Fruit fly (Drosophila melanogaster) whole organism, embryonic: ENCODE results near the gene CG42823.
A peak's percentile ranks its signal among the peaks of the same experiment; 100 is the strongest.

ENCODE experiments used
- Abd-B ChIP-seq: fragments of 200-800 bp; sonication (Bioruptor generic); optimal IDR thresholded peaks from 2 replicates; lab custom pipeline; 2018; ENCODE audit warnings: missing biosample characterization, mild to moderate bottlenecking, missing genetic modification characterization, moderate library complexity
- Aef1 ChIP-seq: fragments of 200-800 bp; sonication (Bioruptor generic); IDR thresholded peaks from 3 replicates; pipeline ENCODE4 v1.3.6; 2022; ENCODE audit warnings: missing biosample characterization, missing genetic modification characterization
- Antp ChIP-seq: fragments of 200-800 bp; sonication (Bioruptor generic); optimal IDR thresholded peaks from 3 replicates; lab custom pipeline; 2016; ENCODE audit warnings: missing biosample characterization, missing genetic modification characterization
- CG1024 ChIP-seq: fragments of 200-800 bp; sonication (Bioruptor generic); IDR thresholded peaks from 2 replicates; pipeline ENCODE4 v1.3.6; 2022; ENCODE audit warnings: missing biosample characterization, missing genetic modification characterization
- CG10654 ChIP-seq: fragments of 200-800 bp; sonication (Bioruptor generic); optimal IDR thresholded peaks from 2 replicates; lab custom pipeline; 2016; ENCODE audit warnings: missing biosample characterization, missing genetic modification characterization
- CG11695 ChIP-seq: fragments of 200-800 bp; sonication (Bioruptor generic); IDR thresholded peaks from 3 replicates; pipeline ENCODE4 v1.3.6; 2022; ENCODE audit warnings: missing biosample characterization, missing genetic modification characterization
- CG11723 ChIP-seq: fragments of 200-800 bp; sonication (Bioruptor generic); optimal IDR thresholded peaks from 2 replicates; lab custom pipeline; 2017; ENCODE audit warnings: missing biosample characterization, mild to moderate bottlenecking, missing genetic modification characterization
- CG12071 ChIP-seq: fragments of 200-800 bp; sonication (Bioruptor generic); optimal IDR thresholded peaks from 3 replicates; lab custom pipeline; 2018; ENCODE audit warnings: missing biosample characterization, mild to moderate bottlenecking, missing genetic modification characterization
- CG12104 ChIP-seq: fragments of 200-800 bp; sonication (Bioruptor generic); optimal IDR thresholded peaks from 3 replicates; lab custom pipeline; 2016; ENCODE audit warnings: missing biosample characterization, missing genetic modification characterization
- CG12236 ChIP-seq: fragments of 200-800 bp; sonication (Bioruptor generic); optimal IDR thresholded peaks from 2 replicates; lab custom pipeline; 2016; ENCODE audit warnings: missing biosample characterization, missing genetic modification characterization
- CG13287 ChIP-seq: fragments of 200-800 bp; sonication (Bioruptor generic); IDR thresholded peaks from 2 replicates; pipeline ENCODE4 v1.3.6; 2022; ENCODE audit warnings: missing biosample characterization, missing genetic modification characterization; ENCODE audit not compliant: partially characterized antibody
- CG1603 ChIP-seq: fragments of 200-800 bp; sonication (Bioruptor generic); optimal IDR thresholded peaks from 2 replicates; lab custom pipeline; 2019; ENCODE audit warnings: missing biosample characterization, mild to moderate bottlenecking, missing genetic modification characterization, moderate library complexity
- CG2202 ChIP-seq: fragments of 200-800 bp; sonication (Bioruptor generic); optimal IDR thresholded peaks from 2 replicates; lab custom pipeline; 2018; ENCODE audit warnings: missing biosample characterization, mild to moderate bottlenecking, missing genetic modification characterization
- CG30431 ChIP-seq: fragments of 200-800 bp; sonication (Bioruptor generic); optimal IDR thresholded peaks from 2 replicates; lab custom pipeline; 2017; ENCODE audit warnings: missing biosample characterization, missing genetic modification characterization
- CG32767 ChIP-seq: fragments of 200-800 bp; sonication (Bioruptor generic); IDR thresholded peaks from 2 replicates; pipeline ENCODE4 v1.3.6; 2022; ENCODE audit warnings: missing biosample characterization, missing genetic modification characterization
- CG32772 ChIP-seq: fragments of 200-800 bp; sonication (Bioruptor generic); IDR thresholded peaks from 2 replicates; pipeline ENCODE4 v1.3.6; 2022; ENCODE audit warnings: missing biosample characterization, missing genetic modification characterization
- CG3407 ChIP-seq: fragments of 200-800 bp; sonication (Bioruptor generic); optimal IDR thresholded peaks from 2 replicates; lab custom pipeline; 2018; ENCODE audit warnings: missing biosample characterization, mild to moderate bottlenecking, missing genetic modification characterization
- CG3995 ChIP-seq: fragments of 200-800 bp; sonication (Bioruptor generic); optimal IDR thresholded peaks from 3 replicates; lab custom pipeline; 2016; ENCODE audit warnings: missing biosample characterization, missing genetic modification characterization
- CG6765 ChIP-seq: fragments of 200-800 bp; sonication (Bioruptor generic); optimal IDR thresholded peaks from 3 replicates; lab custom pipeline; 2017; ENCODE audit warnings: missing biosample characterization, mild to moderate bottlenecking, missing genetic modification characterization
- CG6854 ChIP-seq: fragments of 200-800 bp; sonication (Bioruptor generic); optimal IDR thresholded peaks from 3 replicates; lab custom pipeline; 2017; ENCODE audit warnings: missing biosample characterization, mild to moderate bottlenecking, missing genetic modification characterization
- CG7556 ChIP-seq: fragments of 200-800 bp; sonication (Bioruptor generic); optimal IDR thresholded peaks from 2 replicates; lab custom pipeline; 2017; ENCODE audit warnings: missing biosample characterization, mild to moderate bottlenecking, missing genetic modification characterization
- CG9437 ChIP-seq: fragments of 200-800 bp; sonication (Bioruptor generic); optimal IDR thresholded peaks from 2 replicates; lab custom pipeline; 2018; ENCODE audit warnings: missing biosample characterization, mild to moderate bottlenecking, missing genetic modification characterization
- CG9727 ChIP-seq: fragments of 200-800 bp; sonication (Bioruptor generic); optimal IDR thresholded peaks from 3 replicates; lab custom pipeline; 2017; ENCODE audit warnings: missing biosample characterization, mild to moderate bottlenecking, missing genetic modification characterization
- CG9817 ChIP-seq: fragments of 200-800 bp; sonication (Bioruptor generic); optimal IDR thresholded peaks from 2 replicates; lab custom pipeline; 2018; ENCODE audit warnings: missing biosample characterization, mild to moderate bottlenecking, missing genetic modification characterization, moderate library complexity
- Camta ChIP-seq: fragments of 200-800 bp; sonication (Bioruptor generic); optimal IDR thresholded peaks from 2 replicates; lab custom pipeline; 2016; ENCODE audit warnings: missing biosample characterization, missing genetic modification characterization
- Fer1 ChIP-seq: fragments of 200-800 bp; sonication (Bioruptor generic); optimal IDR thresholded peaks from 2 replicates; lab custom pipeline; 2017; ENCODE audit warnings: missing biosample characterization, mild to moderate bottlenecking, missing genetic modification characterization
- Gsc ChIP-seq: fragments of 200-800 bp; sonication (Bioruptor generic); IDR thresholded peaks from 2 replicates; pipeline ENCODE4 v1.3.6; 2022; ENCODE audit warnings: missing biosample characterization, missing genetic modification characterization
- HLH54F ChIP-seq: fragments of 200-800 bp; sonication (Bioruptor generic); optimal IDR thresholded peaks from 3 replicates; lab custom pipeline; 2016; ENCODE audit warnings: missing biosample characterization, missing genetic modification characterization
- Hr3 ChIP-seq: fragments of 200-800 bp; sonication (Bioruptor generic); optimal IDR thresholded peaks from 3 replicates; lab custom pipeline; 2016; ENCODE audit warnings: missing biosample characterization, missing genetic modification characterization
- Lim3 ChIP-seq: fragments of 200-800 bp; sonication (Bioruptor generic); IDR thresholded peaks from 2 replicates; pipeline ENCODE4 v1.3.6; 2022; ENCODE audit warnings: missing biosample characterization, missing genetic modification characterization
- Scr ChIP-seq: fragments of 200-800 bp; sonication (Bioruptor generic); IDR thresholded peaks from 2 replicates; pipeline ENCODE4 v1.3.6; 2022; ENCODE audit warnings: missing biosample characterization, missing genetic modification characterization; ENCODE audit not compliant: partially characterized antibody
- Ssrp ChIP-seq: fragments of 200-800 bp; sonication (Bioruptor generic); optimal IDR thresholded peaks from 2 replicates; lab custom pipeline; 2018; ENCODE audit warnings: missing biosample characterization, mild to moderate bottlenecking, missing genetic modification characterization, moderate library complexity
- Xbp1 ChIP-seq: fragments of 200-800 bp; sonication (Bioruptor generic); optimal IDR thresholded peaks from 3 replicates; lab custom pipeline; 2016; ENCODE audit warnings: missing biosample characterization, mild to moderate bottlenecking, missing genetic modification characterization
- ac ChIP-seq: fragments of 200-800 bp; sonication (Bioruptor generic); optimal IDR thresholded peaks from 3 replicates; lab custom pipeline; 2017; ENCODE audit warnings: missing biosample characterization, mild to moderate bottlenecking, missing genetic modification characterization
- croc ChIP-seq: fragments of 200-800 bp; sonication (Bioruptor generic); conservative IDR thresholded peaks from 3 replicates; pipeline ENCODE4 v1.3.6; 2022; ENCODE audit warnings: missing biosample characterization, missing genetic modification characterization
- crp ChIP-seq, 2 experiments: fragments of 200-800 bp; sonication (Bioruptor generic); optimal IDR thresholded peaks; 2 replicates in 1 of 2; 3 replicates in 1 of 2; lab custom pipeline; 2017; ENCODE audit warnings: missing biosample characterization in 2 of 2, missing genetic modification characterization in 2 of 2, mild to moderate bottlenecking in 1 of 2, moderate library complexity in 1 of 2
- eve ChIP-seq, 2 experiments: fragments of >200 bp; optimal IDR thresholded peaks; 2 replicates each; lab custom pipeline; 2017; ENCODE audit warnings: missing biosample characterization in 2 of 2, missing genetic modification characterization in 2 of 2
- grau ChIP-seq: fragments of 200-800 bp; optimal IDR thresholded peaks from 3 replicates; lab custom pipeline; 2019; ENCODE audit warnings: missing biosample characterization, mild to moderate bottlenecking, missing genetic modification characterization, moderate library complexity
- gro ChIP-seq: fragments of 200-800 bp; sonication (Bioruptor generic); optimal IDR thresholded peaks from 2 replicates; lab custom pipeline; 2016; ENCODE audit warnings: missing biosample characterization, missing genetic modification characterization
- ind ChIP-seq: fragments of 200-800 bp; sonication (Bioruptor generic); optimal IDR thresholded peaks from 3 replicates; lab custom pipeline; 2016; ENCODE audit warnings: missing biosample characterization, missing genetic modification characterization
- kah ChIP-seq: fragments of 200-800 bp; sonication (Bioruptor generic); optimal IDR thresholded peaks from 2 replicates; lab custom pipeline; 2018; ENCODE audit warnings: missing biosample characterization, mild to moderate bottlenecking, missing genetic modification characterization
- lilli ChIP-seq: fragments of 200-800 bp; sonication (Bioruptor generic); optimal IDR thresholded peaks from 3 replicates; lab custom pipeline; 2016; ENCODE audit warnings: missing biosample characterization, missing genetic modification characterization
- luna ChIP-seq: fragments of 200-800 bp; sonication (Bioruptor generic); optimal IDR thresholded peaks from 2 replicates; lab custom pipeline; 2016; ENCODE audit warnings: missing biosample characterization, missing genetic modification characterization
- p53 ChIP-seq: fragments of 200-800 bp; sonication (Bioruptor generic); optimal IDR thresholded peaks from 2 replicates; lab custom pipeline; 2016; ENCODE audit warnings: missing biosample characterization, missing genetic modification characterization
- pb ChIP-seq: fragments of 200-800 bp; sonication (Bioruptor generic); optimal IDR thresholded peaks from 3 replicates; lab custom pipeline; 2016; ENCODE audit warnings: missing biosample characterization, missing genetic modification characterization
- phol ChIP-seq: fragments of 200-800 bp; sonication (Bioruptor generic); optimal IDR thresholded peaks from 3 replicates; lab custom pipeline; 2018; ENCODE audit warnings: missing biosample characterization, mild to moderate bottlenecking, missing genetic modification characterization, moderate library complexity
- psq ChIP-seq: fragments of 200-800 bp; sonication (Bioruptor generic); optimal IDR thresholded peaks from 2 replicates; lab custom pipeline; 2017; ENCODE audit warnings: missing biosample characterization, missing genetic modification characterization
- sna ChIP-seq: fragments of 200-800 bp; sonication (Bioruptor generic); IDR thresholded peaks from 2 replicates; pipeline ENCODE4 v1.3.6; 2022; ENCODE audit warnings: missing biosample characterization, missing genetic modification characterization; ENCODE audit not compliant: partially characterized antibody
- sqz ChIP-seq: fragments of 200-800 bp; sonication (Bioruptor generic); optimal IDR thresholded peaks from 3 replicates; lab custom pipeline; 2018; ENCODE audit warnings: missing biosample characterization, mild to moderate bottlenecking, missing genetic modification characterization
- stc ChIP-seq: fragments of 200-800 bp; sonication (Bioruptor generic); IDR thresholded peaks from 2 replicates; pipeline ENCODE4 v1.3.6; 2022; ENCODE audit warnings: missing biosample characterization, missing genetic modification characterization

The CG42823 gene

dm6 chr3R:17386168-17386819 is 18.6 kb downstream of the CG42823 start (continued):
- TF ChIP-seq CG13287 (GFP tag; lab: Robert Waterston, UW) (no peak), Fer1 (GFP tag; lab: Kevin White, UChicago) (peak; percentile 72), sna (GFP tag; lab: Robert Waterston, UW) (no peak), Gsc (peak; percentile 55; the same call in 1 of the 2 replicates), CG6854 (no peak), CG1024 (GFP tag; lab: Robert Waterston, UW) (peak; percentile 28; the same call in 1 of the 2 replicates), Scr (GFP tag; lab: Robert Waterston, UW) (no peak), ind (GFP tag; lab: Kevin White, UChicago) (peak; percentile 64), CG9437 (GFP tag; lab: Kevin White, UChicago) (peak; percentile 40), CG11695 (peak; percentile 61; the same call in 1 of the 3 replicates), psq (GFP tag; lab: Kevin White, UChicago) (no peak), Camta (GFP tag; lab: Kevin White, UChicago) (peak; percentile 29), CG2202 (tag; lab: Kevin White, UChicago) (peak; percentile 20), Abd-B (GFP tag; lab: Kevin White, UChicago) (peak; percentile 30), phol (tag; lab: Kevin White, UChicago) (peak; percentile 84), kah (GFP tag; lab: Kevin White, UChicago) (peak; percentile 49), CG12236 (GFP tag; lab: Kevin White, UChicago) (peak; percentile 31), CG6765 (GFP tag; lab: Kevin White, UChicago) (no peak), Antp (GFP tag; lab: Kevin White, UChicago) (peak; percentile 55), Hr3 (GFP tag; lab: Kevin White, UChicago) (peak; percentile 62), CG3407 (GFP tag; lab: Kevin White, UChicago) (peak; percentile 66), CG11723 (GFP tag; lab: Kevin White, UChicago) (peak; percentile 25), CG32772 (GFP tag; lab: Robert Waterston, UW) (peak; percentile 69), luna (no peak), HLH54F (GFP tag; lab: Kevin White, UChicago) (peak; percentile 21), ac (peak; percentile 22), stc (peak; percentile 86), Xbp1 (GFP tag; lab: Kevin White, UChicago) (peak; percentile 71), CG32767 (GFP tag; lab: Robert Waterston, UW) (peak; percentile 63; the same call in 1 of the 2 replicates), p53 (GFP tag; lab: Kevin White, UChicago) (no peak), lilli (GFP tag; lab: Kevin White, UChicago) (peak; percentile 52), grau (tag; lab: Kevin White, UChicago) (peak; percentile 95), sqz (peak; percentile 17), crp (GFP tag; optimal IDR thresholded peaks at IDR 0.05; lab: Kevin White, UChicago) (no peak), eve (GFP tag; optimal IDR thresholded peaks at IDR 0.05; lab: Kevin White, UChicago) (peak in 1 of 2 experiments; percentile 57), Aef1 (peak; percentile 57; the same call in 2 of the 3 replicates), pb (GFP tag; lab: Kevin White, UChicago) (no peak), Lim3 (peak; percentile 52; the same call in 1 of the 2 replicates), CG7556 (GFP tag; lab: Kevin White, UChicago) (peak; percentile 58), gro (peak; percentile 28), CG12071 (peak; percentile 67), croc (GFP tag; lab: Robert Waterston, UW) (peak; percentile 64), CG9727 (peak; percentile 57), CG30431 (GFP tag; lab: Kevin White, UChicago) (peak; percentile 42), Ssrp (tag; lab: Kevin White, UChicago) (peak; percentile 65), CG12104 (GFP tag; lab: Kevin White, UChicago) (peak; percentile 29), CG1603 (peak; percentile 81), CG3995 (GFP tag; lab: Kevin White, UChicago) (no peak), CG10654 (GFP tag; lab: Kevin White, UChicago) (peak; percentile 53), CG9817 (tag; lab: Kevin White, UChicago) (peak; percentile 58)
